Fruit fly (Drosophila melanogaster) whole organism, wandering third instar larva: ENCODE data around the gene CG17572.

Experiments
- CrebA ChIP-seq: fragments of 200-800 bp; sonication (Bioruptor generic); optimal IDR thresholded peaks from 2 replicates; lab custom pipeline; 2016; ENCODE audit warnings: missing biosample characterization, mild to moderate bottlenecking, missing genetic modification characterization, borderline replicate concordance
- Myc ChIP-seq: fragments of >200 bp; optimal IDR thresholded peaks from 2 replicates; lab custom pipeline; 2017
- Sp1 ChIP-seq: fragments of 200-800 bp; sonication (Bioruptor generic); optimal IDR thresholded peaks from 3 replicates; lab custom pipeline; 2019; ENCODE audit warnings: missing biosample characterization, mild to moderate bottlenecking, missing genetic modification characterization, moderate library complexity
- dsf ChIP-seq: sonication (Bioruptor generic); optimal IDR thresholded peaks from 2 replicates; lab custom pipeline; 2016; ENCODE audit warnings: missing biosample characterization, missing genetic modification characterization, borderline replicate concordance
- lola ChIP-seq: fragments of >200 bp; optimal IDR thresholded peaks from 2 replicates; lab custom pipeline; 2017; ENCODE audit warnings: missing biosample characterization, missing genetic modification characterization

DNA sequence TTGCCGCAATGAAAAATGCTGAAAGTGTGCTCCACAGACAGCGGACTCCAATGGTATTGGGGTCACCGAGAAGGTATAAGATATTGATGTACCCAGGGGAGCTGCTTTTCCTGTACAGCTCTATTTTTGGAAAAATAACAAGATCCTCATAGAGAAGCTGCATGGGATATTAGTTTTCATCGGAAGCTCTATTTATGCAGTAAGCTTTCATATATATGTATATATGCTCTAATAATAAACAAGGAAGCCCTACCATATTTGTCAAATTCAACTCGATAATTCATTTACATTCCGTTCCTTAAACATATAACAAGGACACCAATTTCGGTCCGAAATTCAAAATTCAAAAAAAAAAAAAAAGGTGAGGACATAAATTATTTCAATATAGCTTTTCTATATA is 27.8 kb upstream of the CG17572 start, which contains the start of the genes CG17344 and CG43731:
- TF ChIP-seq Myc (lab: Kevin White, UChicago) (no peak), CrebA (GFP tag; lab: Kevin White, UChicago) (no peak), dsf (no peak), Sp1 (GFP tag; lab: Kevin White, UChicago) (no peak), lola (GFP tag; lab: Kevin White, UChicago) (no peak)
